Worm (Caenorhabditis elegans) whole organism, L3 larva: Measurements from ENCODE around the gene C08B6.11.
A peak's percentile ranks its signal among the peaks of the same experiment; 100 is the strongest.

ENCODE experiments used
- ama-1 ChIP-seq: fragments of 150-350 bp; optimal IDR thresholded peaks from 2 replicates; lab custom pipeline; 2018
- egl-5 ChIP-seq: fragments of 150-350 bp; optimal IDR thresholded peaks from 2 replicates; lab custom pipeline; 2017; ENCODE audit warnings: missing biosample characterization, missing genetic modification reagents, missing genetic modification characterization, inconsistent platforms
- nfya-1 ChIP-seq: sonication (generic microtip); optimal IDR thresholded peaks from 2 replicates; lab custom pipeline; 2017; ENCODE audit warnings: missing genetic modification characterization, mild to moderate bottlenecking, missing compliant biosample characterization, antibody characterized with exemption, moderate library complexity; ENCODE audit not compliant: insufficient read depth
- nhr-11 ChIP-seq: fragments of 150-350 bp; optimal IDR thresholded peaks from 2 replicates; lab custom pipeline; 2014; ENCODE audit warnings: missing biosample characterization, missing genetic modification characterization
- nhr-25 ChIP-seq: sonication (generic microtip); optimal IDR thresholded peaks from 2 replicates; lab custom pipeline; 2017; ENCODE audit warnings: missing biosample characterization, missing genetic modification characterization
- nhr-76 ChIP-seq: fragments of 150-350 bp; sonication (generic microtip); optimal IDR thresholded peaks from 5 replicates; lab custom pipeline; 2014; ENCODE audit warnings: missing biosample characterization, missing genetic modification characterization
- pqm-1 ChIP-seq: fragments of 150-350 bp; optimal IDR thresholded peaks from 2 replicates; lab custom pipeline; 2017; ENCODE audit warnings: missing biosample characterization, missing genetic modification characterization, inconsistent platforms
- skn-1 ChIP-seq: fragments of 150-350 bp; optimal IDR thresholded peaks from 2 replicates; lab custom pipeline; 2014; ENCODE audit warnings: missing biosample characterization, missing genetic modification characterization
- unc-62 ChIP-seq: fragments of 150-350 bp; sonication (generic microtip); optimal IDR thresholded peaks from 4 replicates; lab custom pipeline; 2014; ENCODE audit warnings: missing biosample characterization, missing genetic modification reagents, missing genetic modification characterization
- ztf-11 ChIP-seq: fragments of 150-350 bp; optimal IDR thresholded peaks from 2 replicates; lab custom pipeline; 2014; ENCODE audit warnings: missing biosample characterization, missing genetic modification characterization
- ztf-4 ChIP-seq: fragments of 150-350 bp; optimal IDR thresholded peaks from 2 replicates; lab custom pipeline; 2014; ENCODE audit warnings: missing biosample characterization, missing genetic modification characterization

ce11 chrV:10087103-10087502, 20.3 kb upstream of the C08B6.11 start, which contains the start of gene R04B5.5:
- TF ChIP-seq pqm-1 = peak; percentile 81
- TF ChIP-seq egl-5 (tag; lab: Kevin White, UChicago) = no peak
- no peak for TF ChIP-seq ztf-11 (tag; lab: Kevin White, UChicago)
- TF ChIP-seq unc-62 (GFP tag; lab: Kevin White, UChicago) = no peak
- no peak for TF ChIP-seq ama-1 (lab: Kevin White, UChicago)
- TF ChIP-seq nhr-76 (tag; lab: Kevin White, UChicago) = peak; percentile 62
- TF ChIP-seq nfya-1 = no peak
- no peak for TF ChIP-seq nhr-11 (tag; lab: Kevin White, UChicago)
- TF ChIP-seq nhr-25 (tag; lab: Kevin White, UChicago) = no peak
- no peak for TF ChIP-seq skn-1 (tag; lab: Kevin White, UChicago)
- peak; percentile 61 for TF ChIP-seq ztf-4 (tag; lab: Kevin White, UChicago)
